Worm (Caenorhabditis elegans) whole organism, L4 larva: ENCODE results near the gene twk-2.

Source experiments
- F10B5.3 ChIP-seq: sonication (generic microtip); optimal IDR thresholded peaks from 2 replicates; lab custom pipeline; 2016; ENCODE audit warnings: mild to moderate bottlenecking, missing genetic modification characterization, missing compliant biosample characterization
- F37D6.2 ChIP-seq: sonication (generic microtip); optimal IDR thresholded peaks from 2 replicates; lab custom pipeline; 2016; ENCODE audit warnings: mild to moderate bottlenecking, missing genetic modification characterization, missing compliant biosample characterization
- T26A8.4 ChIP-seq: fragments of 200-800 bp; sonication (Bioruptor generic); IDR thresholded peaks from 2 replicates; pipeline ENCODE4 v1.3.6; 2022; ENCODE audit warnings: missing genetic modification characterization, missing compliant biosample characterization
- Y48G9A.11 ChIP-seq: fragments of 200-800 bp; sonication (Bioruptor generic); IDR thresholded peaks from 2 replicates; pipeline ENCODE4 v1.3.6; 2022; ENCODE audit warnings: missing genetic modification reagents, missing genetic modification characterization, missing compliant biosample characterization
- ZK337.2 ChIP-seq: fragments of 200-800 bp; sonication (Bioruptor generic); IDR thresholded peaks from 2 replicates; pipeline ENCODE4 v1.3.6; 2022; ENCODE audit warnings: missing genetic modification reagents, missing genetic modification characterization, missing compliant biosample characterization
- aha-1 ChIP-seq: fragments of 150-350 bp; peaks from one replicate; lab custom pipeline; 2014; ENCODE audit warnings: missing biosample characterization, missing genetic modification characterization
- arid-1 ChIP-seq: fragments of 200-800 bp; sonication (Bioruptor generic); conservative IDR thresholded peaks from 2 replicates; pipeline ENCODE4 v1.3.6; 2022; ENCODE audit warnings: missing genetic modification reagents, missing genetic modification characterization, missing compliant biosample characterization
- ceh-82 ChIP-seq: sonication (generic microtip); optimal IDR thresholded peaks from 2 replicates; lab custom pipeline; 2017; ENCODE audit warnings: missing biosample characterization, missing genetic modification characterization
- cey-2 ChIP-seq: sonication (generic microtip); optimal IDR thresholded peaks from 3 replicates; lab custom pipeline; 2017; ENCODE audit warnings: missing genetic modification characterization, mild to moderate bottlenecking, missing compliant biosample characterization, antibody characterized with exemption, borderline replicate concordance; ENCODE audit not compliant: insufficient read depth
- daf-16 ChIP-seq, 3 experiments: sonication (generic microtip); optimal IDR thresholded peaks; 2 replicates each; lab custom pipeline; 2016 to 2017; ENCODE audit warnings: missing genetic modification characterization in 3 of 3, missing genetic modification reagents in 3 of 3, mild to moderate bottlenecking in 2 of 3, missing compliant biosample characterization in 2 of 3, missing biosample characterization in 1 of 3, moderate library complexity in 1 of 3
- daf-19 ChIP-seq: fragments of 200-800 bp; sonication (Bioruptor generic); conservative IDR thresholded peaks from 2 replicates; pipeline ENCODE4 v1.3.6; 2022; ENCODE audit warnings: missing genetic modification characterization, missing compliant biosample characterization
- dmd-6 ChIP-seq: fragments of 200-800 bp; sonication (Bioruptor generic); IDR thresholded peaks from 2 replicates; pipeline ENCODE4 v1.3.6; 2022; ENCODE audit warnings: missing genetic modification reagents, missing genetic modification characterization, missing compliant biosample characterization
- dmd-8 ChIP-seq: fragments of 200-800 bp; sonication (Bioruptor generic); IDR thresholded peaks from 2 replicates; pipeline ENCODE4 v1.3.6; 2022; ENCODE audit warnings: missing genetic modification characterization, missing compliant biosample characterization
- fkh-10 ChIP-seq: fragments of 150-350 bp; optimal IDR thresholded peaks from 2 replicates; lab custom pipeline; 2014; ENCODE audit warnings: missing biosample characterization, missing genetic modification reagents, missing genetic modification characterization
- gei-8 ChIP-seq: fragments of 200-800 bp; sonication (Bioruptor generic); optimal IDR thresholded peaks from 2 replicates; lab custom pipeline; 2018; ENCODE audit warnings: mild to moderate bottlenecking, missing genetic modification characterization, missing compliant biosample characterization
- hlh-11 ChIP-seq: fragments of 200-800 bp; sonication (Bioruptor generic); optimal IDR thresholded peaks from 2 replicates; lab custom pipeline; 2018; ENCODE audit warnings: mild to moderate bottlenecking, missing genetic modification characterization, missing compliant biosample characterization
- hlh-30 ChIP-seq: sonication (generic microtip); optimal IDR thresholded peaks from 2 replicates; lab custom pipeline; 2017; ENCODE audit warnings: antibody characterized with exemption, mild to moderate bottlenecking, missing genetic modification characterization, missing compliant biosample characterization; ENCODE audit not compliant: insufficient read depth
- hmg-1.1 ChIP-seq: fragments of 200-800 bp; sonication (Bioruptor generic); IDR thresholded peaks from 2 replicates; pipeline ENCODE4 v1.3.6; 2022; ENCODE audit warnings: missing genetic modification reagents, missing genetic modification characterization, missing compliant biosample characterization
- jun-1 ChIP-seq: fragments of 150-350 bp; optimal IDR thresholded peaks from 2 replicates; lab custom pipeline; 2014; ENCODE audit warnings: missing biosample characterization, missing genetic modification reagents, missing genetic modification characterization
- lin-13 ChIP-seq: fragments of 150-350 bp; optimal IDR thresholded peaks from 2 replicates; lab custom pipeline; 2014; ENCODE audit warnings: missing biosample characterization, missing genetic modification reagents, missing genetic modification characterization
- lin-15B ChIP-seq: fragments of 150-350 bp; sonication (generic microtip); optimal IDR thresholded peaks from 3 replicates; lab custom pipeline; 2014; ENCODE audit warnings: missing biosample characterization, missing genetic modification characterization
- lin-38 ChIP-seq: fragments of 200-800 bp; sonication (Bioruptor generic); IDR thresholded peaks from 2 replicates; pipeline ENCODE4 v1.3.6; 2022; ENCODE audit warnings: missing genetic modification reagents, missing genetic modification characterization, missing compliant biosample characterization
- lir-3 ChIP-seq: sonication (generic microtip); optimal IDR thresholded peaks from 2 replicates; lab custom pipeline; 2016; ENCODE audit warnings: mild to moderate bottlenecking, missing genetic modification characterization, missing compliant biosample characterization
- mdl-1 ChIP-seq, 2 experiments: fragments of 150-350 bp in 1 of 2; sonication (generic microtip) in 1 of 2; optimal IDR thresholded peaks; 2 replicates each; lab custom pipeline; 2014 to 2017; ENCODE audit warnings: missing biosample characterization in 2 of 2, missing genetic modification characterization in 2 of 2
- mep-1 ChIP-seq: fragments of 150-350 bp; sonication (generic microtip); optimal IDR thresholded peaks from 3 replicates; lab custom pipeline; 2014; ENCODE audit warnings: missing biosample characterization, missing genetic modification characterization
- mes-2 ChIP-seq: sonication (generic microtip); optimal IDR thresholded peaks from 2 replicates; lab custom pipeline; 2016; ENCODE audit warnings: missing genotype, mild to moderate bottlenecking, missing genetic modification characterization, missing compliant biosample characterization; ENCODE audit not compliant: poor library complexity, severe bottlenecking
- mxl-3 ChIP-seq: fragments of 200-800 bp; sonication (Bioruptor generic); optimal IDR thresholded peaks from 2 replicates; lab custom pipeline; 2018; ENCODE audit warnings: mild to moderate bottlenecking, missing genetic modification characterization, missing compliant biosample characterization
- nhr-11 ChIP-seq: fragments of 150-350 bp; optimal IDR thresholded peaks from 2 replicates; lab custom pipeline; 2014; ENCODE audit warnings: missing biosample characterization, missing genetic modification characterization
- nhr-111 ChIP-seq: fragments of 200-800 bp; sonication (Bioruptor generic); optimal IDR thresholded peaks from 2 replicates; lab custom pipeline; 2018; ENCODE audit warnings: mild to moderate bottlenecking, missing genetic modification characterization, missing compliant biosample characterization
- nhr-237 ChIP-seq: sonication (generic microtip); optimal IDR thresholded peaks from 2 replicates; lab custom pipeline; 2017; ENCODE audit warnings: missing biosample characterization, missing genetic modification characterization
- nhr-28 ChIP-seq: fragments of 150-350 bp; optimal IDR thresholded peaks from 2 replicates; lab custom pipeline; 2014; ENCODE audit warnings: missing biosample characterization, missing genetic modification characterization
- nhr-48 ChIP-seq: sonication (generic microtip); optimal IDR thresholded peaks from 2 replicates; lab custom pipeline; 2016; ENCODE audit warnings: mild to moderate bottlenecking, missing genetic modification characterization, missing compliant biosample characterization
- nhr-6 ChIP-seq: fragments of 150-350 bp; optimal IDR thresholded peaks from 2 replicates; lab custom pipeline; 2014; ENCODE audit warnings: missing biosample characterization, missing genetic modification characterization
- nhr-76 ChIP-seq: fragments of 150-350 bp; optimal IDR thresholded peaks from 2 replicates; lab custom pipeline; 2014; ENCODE audit warnings: missing biosample characterization, missing genetic modification characterization
- pqm-1 ChIP-seq: sonication (generic microtip); optimal IDR thresholded peaks from 2 replicates; lab custom pipeline; 2017; ENCODE audit warnings: missing biosample characterization, missing genetic modification characterization
- sdz-12 ChIP-seq: fragments of 200-800 bp; sonication (Bioruptor generic); optimal IDR thresholded peaks from 2 replicates; lab custom pipeline; 2018; ENCODE audit warnings: mild to moderate bottlenecking, missing genetic modification characterization, missing compliant biosample characterization
- snpc-4 ChIP-seq: fragments of 150-350 bp; optimal IDR thresholded peaks from 2 replicates; lab custom pipeline; 2014; ENCODE audit warnings: missing biosample characterization, missing genetic modification characterization
- spr-1 ChIP-seq: sonication (generic microtip); optimal IDR thresholded peaks from 2 replicates; lab custom pipeline; 2016; ENCODE audit warnings: mild to moderate bottlenecking, missing genetic modification characterization, missing compliant biosample characterization
- tra-1 ChIP-seq: fragments of 200-800 bp; sonication (Bioruptor generic); IDR thresholded peaks from 2 replicates; pipeline ENCODE4 v1.3.6; 2022; ENCODE audit warnings: missing genetic modification reagents, missing genetic modification characterization, missing compliant biosample characterization
- unc-130 ChIP-seq: sonication (generic microtip); optimal IDR thresholded peaks from 2 replicates; lab custom pipeline; 2016; ENCODE audit warnings: missing genetic modification reagents, missing genetic modification characterization, missing compliant biosample characterization
- unc-39 ChIP-seq: sonication (generic microtip); optimal IDR thresholded peaks from 2 replicates; lab custom pipeline; 2017; ENCODE audit warnings: missing biosample characterization, missing genetic modification characterization
- unc-62 ChIP-seq, 3 experiments: fragments of 150-350 bp in 1 of 3; sonication (generic microtip); optimal IDR thresholded peaks in 2 of 3; peaks in 1 of 3; 1 replicate in 1 of 3; 2 replicates in 2 of 3; lab custom pipeline; 2014 to 2017; ENCODE audit warnings: missing biosample characterization in 3 of 3, missing genetic modification characterization in 3 of 3, missing genetic modification reagents in 3 of 3, missing genotype in 1 of 3
- vab-7 ChIP-seq: fragments of 200-800 bp; sonication (Bioruptor generic); IDR thresholded peaks from 2 replicates; pipeline ENCODE4 v1.3.6; 2022; ENCODE audit warnings: missing genetic modification reagents, missing genetic modification characterization, missing compliant biosample characterization
- zip-11 ChIP-seq: fragments of 200-800 bp; sonication (Bioruptor generic); IDR thresholded peaks from 2 replicates; pipeline ENCODE4 v1.3.6; 2022; ENCODE audit warnings: missing genetic modification characterization, missing compliant biosample characterization

The twk-2 gene

DNA sequence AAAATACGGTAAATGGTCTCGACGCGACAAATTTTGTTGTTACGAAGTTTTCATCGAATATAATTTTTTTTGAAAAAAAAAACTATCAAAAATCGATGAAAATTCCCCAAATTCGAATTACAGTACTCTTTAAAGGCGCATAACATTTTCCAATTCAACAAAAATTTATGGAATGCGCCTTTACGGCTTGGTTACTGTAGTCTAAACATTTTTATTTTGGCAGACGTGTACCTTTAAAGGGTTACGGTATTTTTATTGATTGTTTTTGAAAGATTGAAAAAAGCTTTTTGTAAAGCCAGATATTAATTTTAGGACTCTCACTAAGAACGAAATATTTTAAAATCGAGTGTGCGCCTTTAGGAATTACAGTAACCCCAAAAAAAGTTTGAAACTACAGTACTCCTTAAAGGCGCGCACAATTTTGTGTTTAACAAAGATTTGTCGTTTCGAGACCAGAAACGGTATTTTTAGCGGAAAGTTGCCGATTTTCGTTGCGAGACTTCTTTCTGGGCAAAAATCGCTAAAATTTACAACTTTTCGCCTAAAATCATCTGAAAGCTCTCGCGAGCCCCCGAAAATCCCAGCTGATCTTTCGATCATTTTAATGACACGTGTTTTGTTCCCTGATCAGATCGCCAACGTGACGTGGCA, 21.2 kb upstream of the twk-2 start:
- no peak for TF ChIP-seq arid-1 (GFP tag; lab: Robert Waterston, UW)
- no peak for TF ChIP-seq nhr-6 (tag; lab: Kevin White, UChicago)
- TF ChIP-seq unc-39, result no peak
- no peak for TF ChIP-seq vab-7 (GFP tag; lab: Robert Waterston, UW)
- no peak for TF ChIP-seq snpc-4 (tag; lab: Kevin White, UChicago)
- TF ChIP-seq nhr-237 (tag; lab: Kevin White, UChicago), result no peak
- TF ChIP-seq ceh-82, result no peak
- TF ChIP-seq unc-62 (GFP tag; optimal IDR thresholded peaks at IDR 0.05 in 1 of 2; lab: Kevin White, UChicago), result no peak
- no peak for TF ChIP-seq unc-62 (tag; optimal IDR thresholded peaks at IDR 0.05; lab: Kevin White, UChicago)
- no peak for TF ChIP-seq F10B5.3 (tag; lab: Kevin White, UChicago)
- no peak for TF ChIP-seq sdz-12 (GFP tag; lab: Kevin White, UChicago)
- no peak for TF ChIP-seq lin-13
- no peak for TF ChIP-seq spr-1 (tag; lab: Kevin White, UChicago)
- no peak for TF ChIP-seq T26A8.4

DNA sequence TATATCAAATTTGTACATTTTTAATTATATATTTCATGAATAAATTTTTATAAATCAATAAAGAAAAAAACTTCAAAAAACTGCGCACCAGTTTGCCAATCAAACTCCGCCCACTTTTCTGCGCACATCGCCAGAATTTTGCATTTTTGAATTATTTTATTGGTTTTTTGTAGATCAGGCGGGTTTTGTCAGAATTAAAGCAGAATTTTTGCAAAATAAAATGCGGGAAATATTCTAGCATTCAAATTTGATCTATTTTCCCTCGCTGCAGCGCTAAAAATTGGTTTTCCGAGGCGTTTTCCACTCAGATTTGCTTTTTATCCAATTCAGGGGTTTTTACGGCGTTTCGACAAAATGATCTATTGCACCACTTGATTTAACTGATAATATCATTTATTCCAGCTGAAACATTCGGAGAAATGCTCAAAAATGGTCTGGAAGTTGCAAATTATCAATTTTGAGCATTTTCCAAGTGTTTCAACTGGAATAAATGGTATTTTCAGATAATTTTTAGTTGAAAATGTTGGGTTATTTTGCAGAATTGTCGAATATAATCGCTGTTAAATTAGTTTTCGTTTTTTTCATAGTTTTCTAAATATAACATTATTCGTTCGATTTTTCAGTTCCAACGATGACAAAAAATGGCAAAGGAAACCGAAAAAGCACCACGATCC, 18.2 kb upstream of the twk-2 start, which contains the start of gene W06B4.1:
TSS of gene W06B4.1 (plus strand) at position 624 of the 674 bp plus-strand sequence.
- TF ChIP-seq nhr-11 (no peak), unc-130 (GFP tag; lab: Kevin White, UChicago) (peak; percentile 52), lin-38 (GFP tag; lab: Robert Waterston, UW) (peak; percentile 34), Y48G9A.11 (GFP tag; lab: Robert Waterston, UW) (0 out of 2 replicates have a peak, but pooled peaks have one; percentile 15)

- TF ChIP-seq aha-1 (tag; lab: Kevin White, UChicago), result peak; percentile 97
- TF ChIP-seq zip-11 (GFP tag; lab: Robert Waterston, UW), result no peak
- TF ChIP-seq nhr-28 (tag; lab: Kevin White, UChicago), result peak; percentile 88
- no peak for TF ChIP-seq ZK337.2 (GFP tag; lab: Robert Waterston, UW)
- TF ChIP-seq dmd-6 (GFP tag; lab: Robert Waterston, UW), result peak; percentile 54; the same call in 1 of the 2 replicates
- TF ChIP-seq lin-15B (tag; lab: Kevin White, UChicago), result no peak
- TF ChIP-seq pqm-1 (tag; lab: Kevin White, UChicago), result peak; percentile 53
- TF ChIP-seq F37D6.2 (tag; lab: Kevin White, UChicago), result no peak
- TF ChIP-seq mdl-1 (tag; optimal IDR thresholded peaks at IDR 0.05; lab: Kevin White, UChicago), result peak in 1 of 2 experiments; percentile 9
- no peak for TF ChIP-seq dmd-8 (GFP tag; lab: Robert Waterston, UW)
- TF ChIP-seq hlh-11 (tag; lab: Kevin White, UChicago), result peak; percentile 53
- TF ChIP-seq mes-2, result peak; percentile 31
- TF ChIP-seq mxl-3 (GFP tag; lab: Kevin White, UChicago), result peak; percentile 61
- no peak for TF ChIP-seq daf-19 (GFP tag; lab: Robert Waterston, UW)
- no peak for TF ChIP-seq daf-16 (GFP tag; optimal IDR thresholded peaks at IDR 0.05; lab: Kevin White, UChicago)
- peak; percentile 57 for TF ChIP-seq daf-16 (tag; optimal IDR thresholded peaks at IDR 0.05; lab: Kevin White, UChicago)
- peak; percentile 23 for TF ChIP-seq hlh-30 (tag; lab: Kevin White, UChicago)
These were observed 16.0 kb upstream of the twk-2 start for ce11 chrII:4468897-4469459.

ce11 chrII:4467869-4468268, 14.9 kb upstream of the twk-2 start, which contains the start of gene W06B4.2:
Gene W06B4.2, plus strand, starts transcription at chrII:4468169.
- TF ChIP-seq ZK337.2 (GFP tag; lab: Robert Waterston, UW), result no peak
- no peak for TF ChIP-seq jun-1 (tag; lab: Kevin White, UChicago)
- no peak for TF ChIP-seq nhr-76 (tag; lab: Kevin White, UChicago)
- no peak for TF ChIP-seq lir-3 (tag; lab: Kevin White, UChicago)
- TF ChIP-seq Y48G9A.11 (GFP tag; lab: Robert Waterston, UW), result no peak
- TF ChIP-seq hmg-1.1 (GFP tag; lab: Robert Waterston, UW), result no peak
- TF ChIP-seq cey-2 (tag; lab: Kevin White, UChicago), result no peak
- no peak for TF ChIP-seq nhr-111 (GFP tag; lab: Kevin White, UChicago)
- no peak for TF ChIP-seq mdl-1 (tag; optimal IDR thresholded peaks at IDR 0.05; lab: Kevin White, UChicago)
- no peak for TF ChIP-seq gei-8 (GFP tag; lab: Kevin White, UChicago)
- no peak for TF ChIP-seq fkh-10
- TF ChIP-seq mep-1 (tag; lab: Kevin White, UChicago), result no peak
- TF ChIP-seq nhr-48, result no peak
- TF ChIP-seq tra-1 (GFP tag; lab: Robert Waterston, UW), result no peak
